Fruit fly (Drosophila melanogaster) whole organism, prepupa: ENCODE data around the gene Ctr1A.

Experiments used
- Blimp-1 ChIP-seq: fragments of 200-800 bp; sonication (Bioruptor generic); optimal IDR thresholded peaks from 3 replicates; lab custom pipeline; 2017; ENCODE audit warnings: missing biosample characterization, missing genetic modification characterization, mild to moderate bottlenecking, moderate library complexity, missing genetic modification reagents
- CG10631 ChIP-seq: fragments of 200-800 bp; sonication (Bioruptor generic); optimal IDR thresholded peaks from 2 replicates; lab custom pipeline; 2016; ENCODE audit warnings: missing biosample characterization, missing genetic modification characterization
- CG10669 ChIP-seq: fragments of 200-800 bp; sonication (Bioruptor generic); optimal IDR thresholded peaks from 3 replicates; lab custom pipeline; 2018; ENCODE audit warnings: missing biosample characterization, mild to moderate bottlenecking, missing genetic modification characterization, moderate library complexity
- CG11294 ChIP-seq: fragments of 200-800 bp; sonication (Bioruptor generic); IDR thresholded peaks from 2 replicates; pipeline ENCODE4 v1.3.6; 2022; ENCODE audit warnings: missing biosample characterization, missing genetic modification characterization
- CG11762 ChIP-seq: fragments of 200-800 bp; sonication (Bioruptor generic); optimal IDR thresholded peaks from 3 replicates; lab custom pipeline; 2016; ENCODE audit warnings: missing biosample characterization, missing genetic modification characterization; ENCODE audit not compliant: insufficient read depth
- CG1621 ChIP-seq: fragments of 200-800 bp; sonication (Bioruptor generic); optimal IDR thresholded peaks from 3 replicates; lab custom pipeline; 2018; ENCODE audit warnings: missing biosample characterization, mild to moderate bottlenecking, missing genetic modification characterization
- CG3032 ChIP-seq: fragments of 200-800 bp; optimal IDR thresholded peaks from 2 replicates; lab custom pipeline; 2019; ENCODE audit warnings: missing biosample characterization, mild to moderate bottlenecking, missing genetic modification characterization, moderate library complexity
- CG31627 ChIP-seq: fragments of 200-800 bp; sonication (Bioruptor generic); optimal IDR thresholded peaks from 3 replicates; lab custom pipeline; 2016; ENCODE audit warnings: missing biosample characterization, missing genetic modification characterization
- CG32006 ChIP-seq: fragments of 200-800 bp; sonication (Bioruptor generic); optimal IDR thresholded peaks from 3 replicates; lab custom pipeline; 2017; ENCODE audit warnings: missing biosample characterization, mild to moderate bottlenecking, missing genetic modification characterization
- CG34406 ChIP-seq: fragments of 200-800 bp; sonication (Bioruptor generic); optimal IDR thresholded peaks from 3 replicates; lab custom pipeline; 2016; ENCODE audit warnings: missing biosample characterization, missing genetic modification characterization
- CG3919 ChIP-seq: fragments of 200-800 bp; sonication (Bioruptor generic); optimal IDR thresholded peaks from 3 replicates; lab custom pipeline; 2016; ENCODE audit warnings: missing biosample characterization, missing genetic modification characterization
- CG4318 ChIP-seq: fragments of 200-800 bp; sonication (Bioruptor generic); optimal IDR thresholded peaks from 3 replicates; lab custom pipeline; 2017; ENCODE audit warnings: missing biosample characterization, mild to moderate bottlenecking, missing genetic modification characterization
- CG6163 ChIP-seq: fragments of 200-800 bp; sonication (Bioruptor generic); IDR thresholded peaks from 3 replicates; pipeline ENCODE4 v1.3.6; 2022; ENCODE audit warnings: missing biosample characterization, missing genetic modification characterization
- CG6792 ChIP-seq: fragments of 200-800 bp; sonication (Bioruptor generic); optimal IDR thresholded peaks from 3 replicates; lab custom pipeline; 2016; ENCODE audit warnings: missing biosample characterization, missing genetic modification characterization
- CG6808 ChIP-seq: fragments of 200-800 bp; sonication (Bioruptor generic); optimal IDR thresholded peaks from 3 replicates; lab custom pipeline; 2017; ENCODE audit warnings: missing biosample characterization, missing genetic modification characterization, mild to moderate bottlenecking, moderate library complexity, missing genetic modification reagents
- CG6854 ChIP-seq: fragments of 200-800 bp; sonication (Bioruptor generic); optimal IDR thresholded peaks from 2 replicates; lab custom pipeline; 2017; ENCODE audit warnings: missing biosample characterization, mild to moderate bottlenecking, missing genetic modification characterization
- CG8119 ChIP-seq: fragments of 200-800 bp; sonication (Bioruptor generic); IDR thresholded peaks from 3 replicates; pipeline ENCODE4 v1.3.6; 2022; ENCODE audit warnings: missing biosample characterization, missing genetic modification characterization
- CG8319 ChIP-seq: fragments of 200-800 bp; sonication (Bioruptor generic); optimal IDR thresholded peaks from 3 replicates; lab custom pipeline; 2016; ENCODE audit warnings: missing biosample characterization, missing genetic modification characterization
- CG8632 ChIP-seq: fragments of 200-800 bp; sonication (Bioruptor generic); optimal IDR thresholded peaks from 3 replicates; lab custom pipeline; 2016; ENCODE audit warnings: missing biosample characterization, missing genetic modification characterization
- CG9139 ChIP-seq: fragments of 200-800 bp; sonication (Bioruptor generic); optimal IDR thresholded peaks from 3 replicates; lab custom pipeline; 2017; ENCODE audit warnings: missing biosample characterization, mild to moderate bottlenecking, missing genetic modification characterization
- Eip75B ChIP-seq: fragments of 200-800 bp; sonication (Bioruptor generic); optimal IDR thresholded peaks from 3 replicates; lab custom pipeline; 2016; ENCODE audit warnings: missing biosample characterization, missing genetic modification characterization
- Eip78C ChIP-seq: fragments of 200-800 bp; sonication (Bioruptor generic); peaks from one replicate; lab custom pipeline; 2016; ENCODE audit warnings: missing biosample characterization, missing genetic modification characterization
- Eip93F ChIP-seq: fragments of 200-800 bp; sonication (Bioruptor generic); optimal IDR thresholded peaks from 2 replicates; lab custom pipeline; 2016; ENCODE audit warnings: missing biosample characterization, mild to moderate bottlenecking, missing genetic modification characterization
- Ets21C ChIP-seq: fragments of 200-800 bp; sonication (Bioruptor generic); optimal IDR thresholded peaks from 3 replicates; lab custom pipeline; 2016; ENCODE audit warnings: missing biosample characterization, missing genetic modification characterization
- Hr38 ChIP-seq: sonication (Bioruptor generic); optimal IDR thresholded peaks from 2 replicates; lab custom pipeline; 2016; ENCODE audit warnings: missing biosample characterization, missing genetic modification characterization
- Hr39 ChIP-seq: fragments of 200-800 bp; sonication (Bioruptor generic); optimal IDR thresholded peaks from 2 replicates; lab custom pipeline; 2016; ENCODE audit warnings: missing biosample characterization, missing genetic modification characterization
- Hr4 ChIP-seq: fragments of 200-800 bp; sonication (Bioruptor generic); optimal IDR thresholded peaks from 3 replicates; lab custom pipeline; 2016; ENCODE audit warnings: missing biosample characterization, missing genetic modification characterization
- OdsH ChIP-seq: fragments of 200-800 bp; sonication (Bioruptor generic); optimal IDR thresholded peaks from 3 replicates; lab custom pipeline; 2016; ENCODE audit warnings: missing biosample characterization, missing genetic modification characterization
- Smox ChIP-seq: fragments of 200-800 bp; sonication (Bioruptor generic); optimal IDR thresholded peaks from 3 replicates; lab custom pipeline; 2016; ENCODE audit warnings: missing biosample characterization, missing genetic modification characterization
- Sox102F ChIP-seq: fragments of 200-800 bp; sonication (Bioruptor generic); optimal IDR thresholded peaks from 2 replicates; lab custom pipeline; 2016; ENCODE audit warnings: missing biosample characterization, mild to moderate bottlenecking, missing genetic modification characterization
- Sox14 ChIP-seq: fragments of 200-800 bp; sonication (Bioruptor generic); optimal IDR thresholded peaks from 3 replicates; lab custom pipeline; 2016; ENCODE audit warnings: missing biosample characterization, missing genetic modification characterization
- Sox15 ChIP-seq: fragments of 200-800 bp; sonication (Bioruptor generic); optimal IDR thresholded peaks from 3 replicates; lab custom pipeline; 2016; ENCODE audit warnings: missing biosample characterization, missing genetic modification characterization
- achi ChIP-seq: fragments of 200-800 bp; sonication (Bioruptor generic); optimal IDR thresholded peaks from 3 replicates; lab custom pipeline; 2016; ENCODE audit warnings: missing biosample characterization, missing genetic modification characterization
- acj6 ChIP-seq: fragments of 200-800 bp; sonication (Bioruptor generic); optimal IDR thresholded peaks from 3 replicates; lab custom pipeline; 2016; ENCODE audit warnings: missing biosample characterization, missing genetic modification characterization
- cyc ChIP-seq: fragments of 200-800 bp; sonication (Bioruptor generic); optimal IDR thresholded peaks from 3 replicates; lab custom pipeline; 2016; ENCODE audit warnings: missing biosample characterization, missing genetic modification characterization
- dac ChIP-seq: fragments of 200-800 bp; sonication (Bioruptor generic); optimal IDR thresholded peaks from 2 replicates; lab custom pipeline; 2017; ENCODE audit warnings: missing biosample characterization, mild to moderate bottlenecking, missing genetic modification characterization
- dsx ChIP-seq: fragments of 200-800 bp; optimal IDR thresholded peaks from 3 replicates; lab custom pipeline; 2019; ENCODE audit warnings: missing biosample characterization, mild to moderate bottlenecking, missing genetic modification characterization, moderate library complexity; ENCODE audit not compliant: poor library complexity, severe bottlenecking
- eg ChIP-seq: fragments of 200-800 bp; sonication (Bioruptor generic); IDR thresholded peaks from 3 replicates; pipeline ENCODE4 v1.3.6; 2022; ENCODE audit warnings: missing biosample characterization, missing genetic modification characterization
- fd85E ChIP-seq: fragments of 200-800 bp; sonication (Bioruptor generic); optimal IDR thresholded peaks from 3 replicates; lab custom pipeline; 2016; ENCODE audit warnings: missing biosample characterization, missing genetic modification characterization
- lz ChIP-seq: fragments of 200-800 bp; sonication (Bioruptor generic); optimal IDR thresholded peaks from 3 replicates; lab custom pipeline; 2016; ENCODE audit warnings: missing biosample characterization, missing genetic modification characterization
- net ChIP-seq: fragments of 200-800 bp; sonication (Bioruptor generic); optimal IDR thresholded peaks from 3 replicates; lab custom pipeline; 2016; ENCODE audit warnings: missing biosample characterization, missing genetic modification characterization
- salr ChIP-seq, 2 experiments: fragments of 200-800 bp; sonication (Bioruptor generic); optimal IDR thresholded peaks; 3 replicates each; lab custom pipeline; 2016 to 2018; ENCODE audit warnings: missing biosample characterization in 2 of 2, missing genetic modification characterization in 2 of 2, mild to moderate bottlenecking in 1 of 2
- ss ChIP-seq, 2 experiments: fragments of 200-800 bp; sonication (Bioruptor generic); optimal IDR thresholded peaks; 2 replicates in 1 of 2; 3 replicates in 1 of 2; lab custom pipeline; 2017 to 2018; ENCODE audit warnings: mild to moderate bottlenecking in 2 of 2, missing biosample characterization in 2 of 2, missing genetic modification characterization in 2 of 2, moderate library complexity in 1 of 2
- svp ChIP-seq: fragments of 200-800 bp; sonication (Bioruptor generic); peaks from one replicate; lab custom pipeline; 2016; ENCODE audit warnings: missing biosample characterization, missing genetic modification characterization
- topi ChIP-seq: fragments of 200-800 bp; sonication (Bioruptor generic); optimal IDR thresholded peaks from 3 replicates; lab custom pipeline; 2016; ENCODE audit warnings: missing biosample characterization, missing genetic modification characterization
- vri ChIP-seq: fragments of 200-800 bp; sonication (Bioruptor generic); optimal IDR thresholded peaks from 3 replicates; lab custom pipeline; 2016; ENCODE audit warnings: missing biosample characterization, mild to moderate bottlenecking, missing genetic modification characterization

The Ctr1A gene

dm6 chrX:6654198-6654831 is 7.1 kb upstream of the Ctr1A start, which contains the start of the genes CG3226 and Cdc7 (continued):
- peak; percentile 53 for TF ChIP-seq CG9139 (GFP tag; lab: Kevin White, UChicago)
- peak; percentile 22 for TF ChIP-seq dac (GFP tag; lab: Kevin White, UChicago)
- TF ChIP-seq CG11762 (GFP tag; lab: Kevin White, UChicago) = peak; percentile 32
- peak; percentile 68 for TF ChIP-seq Sox102F (GFP tag; lab: Kevin White, UChicago)
- TF ChIP-seq cyc (GFP tag; lab: Kevin White, UChicago) = peak; percentile 57
- TF ChIP-seq Eip75B = peak; percentile 42
- peak; percentile 57 for TF ChIP-seq CG10669 (GFP tag; lab: Kevin White, UChicago)
- TF ChIP-seq Hr39 (GFP tag; lab: Kevin White, UChicago) = peak; percentile 30
- peak; percentile 53; the same call in 1 of the 3 replicates for TF ChIP-seq eg (GFP tag; lab: Robert Waterston, UW)
- TF ChIP-seq Blimp-1 = peak; percentile 58
- peak; percentile 64 for TF ChIP-seq achi (GFP tag; lab: Kevin White, UChicago)
- no peak for TF ChIP-seq CG8119

- TF ChIP-seq CG9139 (GFP tag; lab: Kevin White, UChicago) (peak; percentile 65), Sox102F (GFP tag; lab: Kevin White, UChicago) (peak; percentile 90), dsx (GFP tag; lab: Kevin White, UChicago) (peak; percentile 85), vri (peak; percentile 80), topi (GFP tag; lab: Kevin White, UChicago) (peak; percentile 96), svp (GFP tag; lab: Kevin White, UChicago) (peak; percentile 96), CG8632 (GFP tag; lab: Kevin White, UChicago) (peak; percentile 90), dac (GFP tag; lab: Kevin White, UChicago) (peak; percentile 89), Hr38 (GFP tag; lab: Kevin White, UChicago) (no peak), CG6163 (GFP tag; lab: Robert Waterston, UW) (peak; percentile 90), Sox14 (GFP tag; lab: Kevin White, UChicago) (peak; percentile 91), lz (peak; percentile 93), fd85E (GFP tag; lab: Kevin White, UChicago) (peak; percentile 75), Sox15 (GFP tag; lab: Kevin White, UChicago) (peak; percentile 89), Ets21C (GFP tag; lab: Kevin White, UChicago) (peak; percentile 86), OdsH (GFP tag; lab: Kevin White, UChicago) (peak; percentile 93), ss (GFP tag; optimal IDR thresholded peaks at IDR 0.05; lab: Kevin White, UChicago) (peak; percentile 77 to 88), CG6808 (peak; percentile 87), eg (GFP tag; lab: Robert Waterston, UW) (peak; percentile 89), CG8319 (peak; percentile 89), achi (GFP tag; lab: Kevin White, UChicago) (peak; percentile 89), CG6792 (GFP tag; lab: Kevin White, UChicago) (peak; percentile 91), CG3919 (GFP tag; lab: Kevin White, UChicago) (peak; percentile 92), Hr4 (GFP tag; lab: Kevin White, UChicago) (peak; percentile 96), CG31627 (GFP tag; lab: Kevin White, UChicago) (peak; percentile 92), CG34406 (peak; percentile 89), CG32006 (peak; percentile 96), Smox (GFP tag; lab: Kevin White, UChicago) (peak; percentile 92), CG10669 (GFP tag; lab: Kevin White, UChicago) (peak; percentile 91), net (GFP tag; lab: Kevin White, UChicago) (peak; percentile 93), CG11294 (GFP tag; lab: Robert Waterston, UW) (peak; percentile 71), CG10631 (GFP tag; lab: Kevin White, UChicago) (peak; percentile 89), Eip75B (peak; percentile 91), Eip78C (GFP tag; lab: Kevin White, UChicago) (peak; percentile 97), CG3032 (tag; lab: Kevin White, UChicago) (peak; percentile 84), acj6 (peak; percentile 91), CG6854 (GFP tag; lab: Kevin White, UChicago) (peak; percentile 68), CG1621 (peak; percentile 84), Hr39 (GFP tag; lab: Kevin White, UChicago) (peak; percentile 93), cyc (GFP tag; lab: Kevin White, UChicago) (peak; percentile 94), salr (GFP tag; optimal IDR thresholded peaks at IDR 0.05; lab: Kevin White, UChicago) (peak; percentile 73 to 91), CG4318 (peak; percentile 92), Eip93F (GFP tag; lab: Kevin White, UChicago) (peak; percentile 89), CG8119 (peak; percentile 93)
Measured at dm6 chrX:6656023-6656594, 5.3 kb upstream of the Ctr1A start.
